Worm (Caenorhabditis elegans) whole organism, young adult: ENCODE measurements around the gene C49C3.15.

Experiments
- F49E8.2 ChIP-seq: sonication (generic microtip); optimal IDR thresholded peaks from 3 replicates; lab custom pipeline; 2017; ENCODE audit warnings: missing genetic modification characterization, mild to moderate bottlenecking, missing compliant biosample characterization, antibody characterized with exemption, moderate library complexity; ENCODE audit not compliant: insufficient read depth
- Y67H2A.10 ChIP-seq: fragments of 200-800 bp; sonication (Bioruptor generic); conservative IDR thresholded peaks from 2 replicates; pipeline ENCODE4 v1.3.6; 2022; ENCODE audit warnings: missing genetic modification reagents, missing genetic modification characterization, missing compliant biosample characterization
- ZK185.1 ChIP-seq: sonication (generic microtip); optimal IDR thresholded peaks from 2 replicates; lab custom pipeline; 2016; ENCODE audit warnings: mild to moderate bottlenecking, missing genetic modification characterization, missing compliant biosample characterization; ENCODE audit not compliant: poor library complexity, severe bottlenecking
- aptf-3 ChIP-seq: fragments of 200-800 bp; sonication (Bioruptor generic); IDR thresholded peaks from 2 replicates; pipeline ENCODE4 v1.3.6; 2022; ENCODE audit warnings: missing genetic modification characterization, missing compliant biosample characterization
- atf-7 ChIP-seq: sonication (generic microtip); optimal IDR thresholded peaks from 2 replicates; lab custom pipeline; 2017; ENCODE audit warnings: mild to moderate bottlenecking, missing genetic modification characterization, missing compliant biosample characterization
- attf-6 ChIP-seq: fragments of 200-800 bp; sonication (Bioruptor generic); IDR thresholded peaks from 2 replicates; pipeline ENCODE4 v1.3.6; 2022; ENCODE audit warnings: missing genetic modification reagents, missing genetic modification characterization, missing compliant biosample characterization
- cebp-1 ChIP-seq, 2 experiments: fragments of 200-800 bp in 1 of 2; sonication (Bioruptor generic) in 1 of 2; sonication (generic microtip) in 1 of 2; IDR thresholded peaks in 1 of 2; optimal IDR thresholded peaks in 1 of 2; 2 replicates each; pipeline versions ENCODE4 v1.3.6 to Lab custom; 2017 to 2022; ENCODE audit warnings: missing compliant biosample characterization in 2 of 2, missing genetic modification characterization in 2 of 2, mild to moderate bottlenecking in 1 of 2, missing genetic modification reagents in 1 of 2, moderate library complexity in 1 of 2
- dpff-1 ChIP-seq: sonication (generic microtip); optimal IDR thresholded peaks from 2 replicates; lab custom pipeline; 2017; ENCODE audit warnings: mild to moderate bottlenecking, missing genetic modification characterization, missing compliant biosample characterization
- efl-1 ChIP-seq: fragments of 150-350 bp; optimal IDR thresholded peaks from 2 replicates; lab custom pipeline; 2014; ENCODE audit warnings: missing biosample characterization, missing genetic modification reagents, missing genetic modification characterization
- hsf-1 ChIP-seq: fragments of 200-800 bp; sonication (Bioruptor generic); IDR thresholded peaks from 2 replicates; pipeline ENCODE4 v1.3.6; 2022; ENCODE audit warnings: missing genetic modification reagents, missing genetic modification characterization, missing compliant biosample characterization
- lag-1 ChIP-seq: fragments of 200-800 bp; sonication (Bioruptor generic); IDR thresholded peaks from 2 replicates; pipeline ENCODE4 v1.3.6; 2022; ENCODE audit warnings: missing genetic modification reagents, missing genetic modification characterization, missing compliant biosample characterization
- lin-26 ChIP-seq: fragments of 200-800 bp; sonication (Bioruptor generic); IDR thresholded peaks from 2 replicates; pipeline ENCODE4 v1.3.6; 2022; ENCODE audit warnings: missing genetic modification reagents, missing genetic modification characterization, missing compliant biosample characterization
- lin-40 ChIP-seq: sonication (generic microtip); optimal IDR thresholded peaks from 2 replicates; lab custom pipeline; 2016; ENCODE audit warnings: missing genetic modification characterization, mild to moderate bottlenecking, missing compliant biosample characterization, missing genotype, missing genetic modification reagents
- lir-1 ChIP-seq: fragments of 200-800 bp; sonication (Bioruptor generic); conservative IDR thresholded peaks from 2 replicates; pipeline ENCODE4 v1.3.6; 2022; ENCODE audit warnings: missing genetic modification reagents, missing genetic modification characterization, missing compliant biosample characterization
- madf-10 ChIP-seq: sonication (generic microtip); optimal IDR thresholded peaks from 2 replicates; lab custom pipeline; 2016; ENCODE audit warnings: mild to moderate bottlenecking, missing genetic modification characterization, missing compliant biosample characterization
- madf-3 ChIP-seq: fragments of 200-800 bp; sonication (Bioruptor generic); IDR thresholded peaks from 2 replicates; pipeline ENCODE4 v1.3.6; 2022; ENCODE audit warnings: missing genetic modification reagents, missing genetic modification characterization, missing compliant biosample characterization
- mes-4 ChIP-seq: sonication (generic microtip); optimal IDR thresholded peaks from 2 replicates; lab custom pipeline; 2016; ENCODE audit warnings: missing genotype, missing genetic modification characterization, missing compliant biosample characterization
- nfyb-1 ChIP-seq: fragments of 200-800 bp; sonication (Bioruptor generic); IDR thresholded peaks from 2 replicates; pipeline ENCODE4 v1.3.6; 2022; ENCODE audit warnings: missing genetic modification reagents, missing genetic modification characterization, missing compliant biosample characterization
- nhr-179 ChIP-seq: sonication (generic microtip); optimal IDR thresholded peaks from 2 replicates; lab custom pipeline; 2016; ENCODE audit warnings: mild to moderate bottlenecking, missing genetic modification characterization, missing compliant biosample characterization
- nhr-80 ChIP-seq: sonication (generic microtip); optimal IDR thresholded peaks from 2 replicates; lab custom pipeline; 2016; ENCODE audit warnings: missing genetic modification characterization, missing compliant biosample characterization
- nhr-90 ChIP-seq: sonication (generic microtip); optimal IDR thresholded peaks from 2 replicates; lab custom pipeline; 2016; ENCODE audit warnings: missing genotype, mild to moderate bottlenecking, missing genetic modification characterization, missing compliant biosample characterization
- pha-4 ChIP-seq: fragments of 150-350 bp; sonication (generic microtip); optimal IDR thresholded peaks from 2 replicates; lab custom pipeline; 2014; ENCODE audit warnings: missing biosample characterization, missing genetic modification reagents, missing genetic modification characterization
- sdz-38 ChIP-seq: sonication (generic microtip); optimal IDR thresholded peaks from 2 replicates; lab custom pipeline; 2016; ENCODE audit warnings: missing genotype, missing genetic modification characterization, missing compliant biosample characterization
- sea-2 ChIP-seq: fragments of 200-800 bp; sonication (Bioruptor generic); IDR thresholded peaks from 2 replicates; pipeline ENCODE4 v1.3.6; 2022; ENCODE audit warnings: missing genetic modification characterization, missing compliant biosample characterization
- snpc-3.4 ChIP-seq: sonication (generic microtip); optimal IDR thresholded peaks from 2 replicates; lab custom pipeline; 2017; ENCODE audit warnings: missing genetic modification characterization, mild to moderate bottlenecking, missing compliant biosample characterization, antibody characterized with exemption, moderate library complexity, missing genotype, missing genetic modification reagents
- snpc-4 ChIP-seq, 5 experiments: fragments of 150-350 bp in 1 of 5; sonication (generic microtip) in 4 of 5; optimal IDR thresholded peaks; 2 replicates each; lab custom pipeline; 2014 to 2018; ENCODE audit warnings: missing genetic modification characterization in 5 of 5, missing biosample characterization in 3 of 5, antibody characterized with exemption in 2 of 5, mild to moderate bottlenecking in 2 of 5, missing compliant biosample characterization in 2 of 5, missing genotype in 2 of 5, moderate library complexity in 2 of 5, missing genetic modification reagents in 1 of 5
- somi-1 ChIP-seq: fragments of 200-800 bp; sonication (Bioruptor generic); optimal IDR thresholded peaks from 2 replicates; lab custom pipeline; 2018; ENCODE audit warnings: mild to moderate bottlenecking, missing genetic modification characterization, missing compliant biosample characterization
- tlf-1 ChIP-seq: fragments of 200-800 bp; sonication (Bioruptor generic); optimal IDR thresholded peaks from 2 replicates; lab custom pipeline; 2018; ENCODE audit warnings: mild to moderate bottlenecking, missing genetic modification characterization, missing compliant biosample characterization
- xnd-1 ChIP-seq: sonication (generic microtip); optimal IDR thresholded peaks from 2 replicates; lab custom pipeline; 2016; ENCODE audit warnings: missing genotype, missing genetic modification reagents, missing genetic modification characterization, missing compliant biosample characterization
- ztf-18 ChIP-seq: sonication (generic microtip); optimal IDR thresholded peaks from 2 replicates; lab custom pipeline; 2016; ENCODE audit warnings: missing genotype, mild to moderate bottlenecking, missing genetic modification characterization, missing compliant biosample characterization
- ztf-22 ChIP-seq: fragments of 200-800 bp; sonication (Bioruptor generic); optimal IDR thresholded peaks from 2 replicates; lab custom pipeline; 2018; ENCODE audit warnings: mild to moderate bottlenecking, missing genetic modification characterization, moderate library complexity, missing compliant biosample characterization
- ztf-25 ChIP-seq: fragments of 200-800 bp; sonication (Bioruptor generic); IDR thresholded peaks from 2 replicates; pipeline ENCODE4 v1.3.6; 2022; ENCODE audit warnings: missing genetic modification reagents, missing genetic modification characterization, missing compliant biosample characterization

The C49C3.15 gene

ce11 chrIV:17285263-17285662 is 48.8 kb upstream of the C49C3.15 start:
- peak; percentile 33 for TF ChIP-seq lin-40
- no peak for TF ChIP-seq snpc-3.4 (tag; lab: Kevin White, UChicago)
- peak; percentile 30 for TF ChIP-seq atf-7 (tag; lab: Kevin White, UChicago)
- TF ChIP-seq ztf-22 = no peak
- no peak for TF ChIP-seq nhr-90 (tag; lab: Kevin White, UChicago)
- TF ChIP-seq cebp-1 (GFP tag; IDR thresholded peaks at IDR 0.05; lab: Robert Waterston, UW) = no peak
- TF ChIP-seq cebp-1 (tag; optimal IDR thresholded peaks at IDR 0.05; lab: Kevin White, UChicago) = peak; percentile 84
- TF ChIP-seq snpc-4 (GFP tag; optimal IDR thresholded peaks at IDR 0.05; lab: Kevin White, UChicago) = no peak
- TF ChIP-seq snpc-4 (tag; optimal IDR thresholded peaks at IDR 0.05; lab: Kevin White, UChicago) = peak in 1 of 4 experiments; percentile 31
- no peak for TF ChIP-seq somi-1 (GFP tag; lab: Kevin White, UChicago)
- TF ChIP-seq hsf-1 = peak; percentile 50; the same call in 1 of the 2 replicates
- 0 out of 2 replicates have a peak, but pooled peaks have one; percentile 54 for TF ChIP-seq attf-6 (GFP tag; lab: Robert Waterston, UW)
- TF ChIP-seq dpff-1 (tag; lab: Kevin White, UChicago) = no peak
- TF ChIP-seq mes-4 (tag; lab: Kevin White, UChicago) = no peak
- TF ChIP-seq, all 124 proteins: peak for 6

ce11 chrIV:17287908-17288675 is 45.9 kb upstream of the C49C3.15 start, which contains the start of gene zipt-7.1:
zipt-7.1 (minus strand) TSS chrIV:17288139.
- no peak for TF ChIP-seq tlf-1 (GFP tag; lab: Kevin White, UChicago)
- no peak for TF ChIP-seq lag-1 (GFP tag; lab: Robert Waterston, UW)
- no peak for TF ChIP-seq ztf-25 (GFP tag; lab: Robert Waterston, UW)
- TF ChIP-seq ZK185.1 (tag; lab: Kevin White, UChicago) = no peak
- no peak for TF ChIP-seq sdz-38 (tag; lab: Kevin White, UChicago)
- no peak for TF ChIP-seq F49E8.2 (tag; lab: Kevin White, UChicago)
- TF ChIP-seq lir-1 = no peak
- no peak for TF ChIP-seq sea-2 (GFP tag; lab: Robert Waterston, UW)
- 0 out of 2 replicates have a peak, but pooled peaks have one; percentile 28 for TF ChIP-seq nfyb-1
- no peak; the same call in 1 of the 2 replicates for TF ChIP-seq aptf-3 (GFP tag; lab: Robert Waterston, UW)
- TF ChIP-seq pha-4 (tag; lab: Kevin White, UChicago) = no peak
- 0 out of 2 replicates have a peak, but pooled peaks have one; percentile 62 for TF ChIP-seq madf-3 (GFP tag; lab: Robert Waterston, UW)

- TF ChIP-seq ztf-18 (no peak), Y67H2A.10 (GFP tag; lab: Robert Waterston, UW) (no peak), nhr-179 (tag; lab: Kevin White, UChicago) (no peak), madf-10 (tag; lab: Kevin White, UChicago) (no peak), lin-26 (GFP tag; lab: Robert Waterston, UW) (no peak)
Measured at ce11 chrIV:17291629-17292199, 42.3 kb upstream of the C49C3.15 start, which contains the start of the genes T28F3.11 and slc-17.4. T28F3.11 (minus strand) TSS chrIV:17291679. slc-17.4 (minus strand) TSS chrIV:17291733.

- TF ChIP-seq nhr-80 (tag; lab: Kevin White, UChicago) (peak; percentile 45), efl-1 (GFP tag; lab: Kevin White, UChicago) (no peak), xnd-1 (no peak)
Measured at ce11 chrIV:17292350-17292749, 41.7 kb upstream of the C49C3.15 start.
